Worm (Caenorhabditis elegans): ENCODE results near the gene tim-1.
A peak's percentile ranks its signal among the peaks of the same experiment; 100 is the strongest.

Gene tim-1

ce11 chrIII:12227935-12228334 lies 22.0 kb downstream of the tim-1 start:
- TF ChIP-seq nhr-2 (tag; optimal IDR thresholded peaks at IDR 0.05) (no peak), ceh-39 (tag; optimal IDR thresholded peaks at IDR 0.05) (no peak), bed-3 (GFP tag; optimal IDR thresholded peaks at IDR 0.05) (no peak), ham-2 (GFP tag; optimal IDR thresholded peaks at IDR 0.05) (no peak), nhr-76 (tag; optimal IDR thresholded peaks at IDR 0.05) (no peak), blmp-1 (tag; optimal IDR thresholded peaks at IDR 0.05) (no peak), sem-2 (GFP tag; optimal IDR thresholded peaks at IDR 0.05) (no peak)

- no peak for TF ChIP-seq blmp-1 (tag; optimal IDR thresholded peaks at IDR 0.05)
- TF ChIP-seq hlh-1 (tag; optimal IDR thresholded peaks at IDR 0.05) = peak; percentile 54
- peak; percentile 75 for TF ChIP-seq mep-1 (tag; optimal IDR thresholded peaks at IDR 0.05)
- peak; percentile 53 for TF ChIP-seq pha-4 (tag; optimal IDR thresholded peaks at IDR 0.05)
- peak; percentile 6 for TF ChIP-seq nhr-237 (tag; optimal IDR thresholded peaks at IDR 0.05)
- TF ChIP-seq ceh-39 (tag; optimal IDR thresholded peaks at IDR 0.05) = peak; percentile 50
- TF ChIP-seq cnd-1 (tag; optimal IDR thresholded peaks at IDR 0.05) = peak; percentile 24
- TF ChIP-seq tbx-8 (GFP tag; optimal IDR thresholded peaks at IDR 0.05) = no peak
- TF ChIP-seq ces-1 (GFP tag; optimal IDR thresholded peaks at IDR 0.05) = peak; percentile 94
- no peak for TF ChIP-seq nhr-28 (tag; optimal IDR thresholded peaks at IDR 0.05)
- peak; percentile 28 for TF ChIP-seq lin-13 (tag; optimal IDR thresholded peaks at IDR 0.05)
- peak; percentile 40 for TF ChIP-seq lsy-2 (tag; optimal IDR thresholded peaks at IDR 0.05)
These were observed 23.8 kb downstream of the tim-1 start, which contains the start of the genes Y75B8A.18 and Y75B8A.19 for ce11 chrIII:12226089-12226682. TSS of gene Y75B8A.18 (minus strand) at chrIII:12226230. TSS of gene Y75B8A.19 (plus strand) at chrIII:12226632.

- TF ChIP-seq sptf-1 (tag; optimal IDR thresholded peaks at IDR 0.05) = no peak
- TF ChIP-seq ztf-11 (tag; optimal IDR thresholded peaks at IDR 0.05) = no peak
- TF ChIP-seq lsy-2 (tag; optimal IDR thresholded peaks at IDR 0.05) = no peak
- no peak for TF ChIP-seq sem-2 (GFP tag; optimal IDR thresholded peaks at IDR 0.05)
- no peak for TF ChIP-seq blmp-1 (tag; optimal IDR thresholded peaks at IDR 0.05)
- no peak for TF ChIP-seq elt-3 (tag; optimal IDR thresholded peaks at IDR 0.05)
- no peak for TF ChIP-seq drap-1 (GFP tag; optimal IDR thresholded peaks at IDR 0.05)
- TF ChIP-seq ham-2 (GFP tag; optimal IDR thresholded peaks at IDR 0.05) = no peak
- no peak for TF ChIP-seq nhr-28 (tag; optimal IDR thresholded peaks at IDR 0.05)
- no peak for TF ChIP-seq flh-1 (GFP tag; optimal IDR thresholded peaks at IDR 0.05)
- TF ChIP-seq nhr-76 (tag; optimal IDR thresholded peaks at IDR 0.05) = no peak
These were observed 24.7 kb downstream of the tim-1 start, which contains the start of gene gmn-1 for ce11 chrIII:12225234-12225633. TSS of gene gmn-1 (minus strand) at chrIII:12225331.

ce11 chrIII:12223208-12223607 lies 26.8 kb downstream of the tim-1 start:
- no peak for TF ChIP-seq ceh-43 (GFP tag; optimal IDR thresholded peaks at IDR 0.05)
- TF ChIP-seq mab-5 (tag; optimal IDR thresholded peaks at IDR 0.05) = no peak
- TF ChIP-seq nhr-237 (tag; optimal IDR thresholded peaks at IDR 0.05) = no peak
- no peak for TF ChIP-seq nhr-12 (tag; optimal IDR thresholded peaks at IDR 0.05)
- TF ChIP-seq lin-32 (GFP tag; optimal IDR thresholded peaks at IDR 0.05) = no peak
- no peak for TF ChIP-seq cnd-1 (tag; optimal IDR thresholded peaks at IDR 0.05)
- TF ChIP-seq nhr-28 (tag; optimal IDR thresholded peaks at IDR 0.05) = no peak
- TF ChIP-seq M03D4.4 (tag; optimal IDR thresholded peaks at IDR 0.05) = no peak

ce11 chrIII:12221452-12221851 lies 28.5 kb downstream of the tim-1 start:
- TF ChIP-seq unc-62 (GFP tag; optimal IDR thresholded peaks at IDR 0.05) (no peak), ceh-83 (GFP tag; optimal IDR thresholded peaks at IDR 0.05) (no peak), ceh-43 (GFP tag; optimal IDR thresholded peaks at IDR 0.05) (no peak), nhr-2 (tag; optimal IDR thresholded peaks at IDR 0.05) (no peak), snpc-4 (tag; optimal IDR thresholded peaks at IDR 0.05) (no peak), sem-2 (GFP tag; optimal IDR thresholded peaks at IDR 0.05) (no peak), lsy-2 (tag; optimal IDR thresholded peaks at IDR 0.05) (no peak), unc-120 (tag; optimal IDR thresholded peaks at IDR 0.05; ENCODE audit: poor library complexity, severe bottlenecking) (no peak), zip-8 (tag; optimal IDR thresholded peaks at IDR 0.05) (no peak), tbx-8 (GFP tag; optimal IDR thresholded peaks at IDR 0.05) (no peak), ceh-39 (tag; optimal IDR thresholded peaks at IDR 0.05) (no peak), pha-4 (tag; optimal IDR thresholded peaks at IDR 0.05) (no peak), elt-1 (tag; optimal IDR thresholded peaks at IDR 0.05; ENCODE audit: borderline replicate concordance, insufficient read depth) (no peak), bed-3 (GFP tag; optimal IDR thresholded peaks at IDR 0.05) (no peak), M03D4.4 (tag; optimal IDR thresholded peaks at IDR 0.05) (no peak), mls-2 (tag; optimal IDR thresholded peaks at IDR 0.05) (no peak), nhr-28 (tag; optimal IDR thresholded peaks at IDR 0.05) (no peak), drap-1 (GFP tag; optimal IDR thresholded peaks at IDR 0.05) (no peak), nhr-237 (tag; optimal IDR thresholded peaks at IDR 0.05) (no peak), lin-32 (GFP tag; optimal IDR thresholded peaks at IDR 0.05) (no peak)

All from whole organism, mixed stage, embryonic.